Fruit fly (Drosophila melanogaster): ENCODE data around the gene PGRP-SB2.

DNA sequence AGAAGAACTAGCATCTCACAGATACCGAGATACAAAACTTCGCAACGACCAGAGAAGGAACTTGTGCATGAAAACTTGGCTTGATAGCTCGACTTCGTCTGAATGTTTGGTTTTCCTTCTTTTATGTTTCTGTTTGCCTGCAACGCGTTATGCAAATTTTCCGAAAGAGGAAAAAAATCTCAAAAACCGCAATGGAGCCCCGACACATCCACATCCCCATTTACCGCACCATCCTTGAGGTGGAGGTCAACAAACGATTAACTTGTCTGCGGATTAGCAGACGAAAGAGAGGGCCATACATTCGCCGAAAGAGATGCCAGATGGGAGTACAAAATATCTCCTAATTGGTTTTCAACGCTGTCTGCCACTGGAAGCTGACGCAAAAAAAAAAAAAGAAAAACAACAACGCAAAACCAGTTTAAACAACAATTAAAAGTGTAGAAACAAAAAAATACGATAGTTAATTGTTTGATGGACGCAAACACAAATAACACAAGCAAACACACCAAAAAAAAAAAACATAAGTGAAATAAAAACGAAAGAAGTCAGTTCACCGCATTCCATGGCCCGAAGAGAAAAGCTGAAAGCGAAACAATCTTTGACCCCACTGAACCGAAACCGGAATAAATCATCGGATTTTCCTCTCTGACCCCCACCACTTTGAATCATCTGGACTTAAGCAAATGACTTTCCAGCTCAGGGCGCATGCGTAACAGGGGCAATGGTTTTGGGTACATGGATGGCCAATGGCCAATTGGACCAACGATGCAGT is 31.1 kb upstream of the PGRP-SB2 start:
- TF ChIP-seq ttk (optimal IDR thresholded peaks at IDR 0.05) (no peak), h (optimal IDR thresholded peaks at IDR 0.05) (no peak)

Measured in Kc167 (cell line).